Worm (Caenorhabditis elegans): ENCODE results near the gene arp-6.

DNA sequence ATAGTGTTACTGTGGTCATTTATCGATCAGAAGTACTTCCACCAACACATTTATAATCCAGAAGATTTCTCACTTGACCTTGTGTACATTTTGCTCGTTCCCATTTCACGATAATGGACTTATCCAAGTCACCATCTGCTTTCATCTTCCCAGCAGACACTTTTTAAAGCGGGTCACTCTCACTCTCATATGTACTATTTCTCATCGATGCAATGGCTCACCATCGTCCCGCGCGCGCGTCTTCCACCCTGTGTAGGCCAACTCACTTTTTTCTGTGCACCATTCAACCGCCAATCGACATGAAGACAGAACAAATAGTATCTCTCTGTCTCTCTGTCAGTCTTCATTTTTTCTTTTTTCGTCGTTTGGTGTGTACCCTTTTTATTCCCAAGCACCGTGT, 15.0 kb upstream of the arp-6 start:
- TF ChIP-seq ztf-4 (tag; optimal IDR thresholded peaks at IDR 0.05) (no peak), lsy-2 (tag; optimal IDR thresholded peaks at IDR 0.05) (no peak), pqm-1 (tag; optimal IDR thresholded peaks at IDR 0.05) (no peak), ama-1 (optimal IDR thresholded peaks at IDR 0.05) (no peak), snpc-4 (tag; optimal IDR thresholded peaks at IDR 0.05) (no peak)

Data from whole organism, L1 larva.